Worm (Caenorhabditis elegans): ENCODE results near the gene F58F12.1.

Gene F58F12.1

DNA sequence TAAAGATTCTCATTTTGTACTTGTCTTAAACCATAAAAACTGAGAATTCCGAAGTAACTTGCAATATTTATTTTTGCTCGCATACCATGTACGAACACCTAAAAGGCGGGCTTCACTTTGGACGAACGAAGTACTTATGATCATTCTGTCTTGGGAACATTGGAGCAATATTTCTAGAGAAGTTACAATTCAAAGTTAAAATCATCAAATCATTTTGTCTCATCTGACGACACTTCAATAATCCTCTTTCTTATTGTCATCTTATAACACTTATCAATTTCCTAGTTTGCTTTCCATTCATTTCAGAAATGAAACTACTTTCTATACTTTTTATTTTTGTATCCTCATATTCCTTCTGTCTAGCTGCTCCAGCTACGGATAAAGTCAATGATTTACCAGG, 16.7 kb upstream of the F58F12.1 start, which contains the start of gene ctsa-4.1:
Gene ctsa-4.1 (plus strand): TSS at position 301 of the 400 bp plus-strand sequence.
- TF ChIP-seq efl-1 (optimal IDR thresholded peaks at IDR 0.05) (no peak), efl-1 (GFP tag; optimal IDR thresholded peaks at IDR 0.05 in 1 of 2) (peak in 1 of 2 experiments; percentile 24), nhr-237 (tag; optimal IDR thresholded peaks at IDR 0.05) (no peak)

DNA sequence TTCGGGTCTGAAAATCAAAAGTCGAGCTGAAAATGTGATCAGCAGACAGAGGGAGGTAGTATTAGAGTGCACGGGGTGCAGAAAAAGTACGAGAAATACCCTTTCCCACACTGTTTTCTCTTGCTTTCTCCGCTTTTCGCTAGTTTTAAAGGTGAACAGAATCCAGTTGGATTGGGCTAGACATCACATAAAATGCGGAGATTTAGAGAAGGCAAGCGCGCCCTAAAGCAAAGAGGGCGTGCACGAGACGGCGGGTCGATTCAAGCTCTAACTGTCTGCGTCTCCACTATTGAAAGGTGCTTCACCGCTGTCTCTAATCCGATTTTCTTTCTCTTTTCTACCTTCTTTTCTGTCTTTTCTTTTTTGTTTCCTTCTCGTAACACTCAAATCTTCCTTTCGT, 13.3 kb upstream of the F58F12.1 start:
- no peak for TF ChIP-seq lin-39 (tag; optimal IDR thresholded peaks at IDR 0.05)
- TF ChIP-seq unc-30 (tag; optimal IDR thresholded peaks at IDR 0.05), result no peak
- peak; percentile 85 for TF ChIP-seq skn-1 (tag; optimal IDR thresholded peaks at IDR 0.05)
- TF ChIP-seq hpl-2 (GFP tag; optimal IDR thresholded peaks at IDR 0.05), result peak; percentile 20
- peak; percentile 67 to 79 (median 78) for TF ChIP-seq dpl-1 (GFP tag; optimal IDR thresholded peaks at IDR 0.05)
- TF ChIP-seq lin-35 (GFP tag; optimal IDR thresholded peaks at IDR 0.05), result peak; percentile 85 to 87
- TF ChIP-seq hlh-4 (tag; optimal IDR thresholded peaks at IDR 0.05), result no peak
- 0 out of 2 replicates have a peak, but pooled peaks have one; percentile 16 for TF ChIP-seq ceh-88 (GFP tag; IDR thresholded peaks at IDR 0.05)
- TF ChIP-seq efl-1 (optimal IDR thresholded peaks at IDR 0.05), result peak; percentile 84 to 90
- peak; percentile 71 to 97 for TF ChIP-seq efl-1 (GFP tag; optimal IDR thresholded peaks at IDR 0.05 in 1 of 2)
- no peak for TF ChIP-seq ces-1 (GFP tag; optimal IDR thresholded peaks at IDR 0.05)
- peak; percentile 62 for TF ChIP-seq egl-13 (tag; optimal IDR thresholded peaks at IDR 0.05)
- TF ChIP-seq pag-3 (tag; optimal IDR thresholded peaks at IDR 0.05; ENCODE audit: borderline replicate concordance, insufficient read depth), result no peak
- no peak for TF ChIP-seq hlh-17 (GFP tag; optimal IDR thresholded peaks at IDR 0.05; ENCODE audit: borderline replicate concordance)
- TF ChIP-seq ceh-8 (GFP tag; optimal IDR thresholded peaks at IDR 0.05), result peak; percentile 29
- TF ChIP-seq Y116A8C.19 (tag; optimal IDR thresholded peaks at IDR 0.05; ENCODE audit: borderline replicate concordance), result no peak
- peak; percentile 45; the same call in 1 of the 2 replicates for TF ChIP-seq grh-1 (GFP tag; IDR thresholded peaks at IDR 0.05)
- TF ChIP-seq C16A3.4 (tag; optimal IDR thresholded peaks at IDR 0.05), result peak; percentile 81
- peak; percentile 47 for TF ChIP-seq F16B12.6 (tag; optimal IDR thresholded peaks at IDR 0.05)
- TF ChIP-seq elt-3 (tag; optimal IDR thresholded peaks at IDR 0.05), result peak in 2 of 6 experiments; percentile 57 to 81
- TF ChIP-seq swsn-7 (tag; optimal IDR thresholded peaks at IDR 0.05), result peak; percentile 87
- no peak for TF ChIP-seq C34B4.2 (tag; optimal IDR thresholded peaks at IDR 0.05)
- TF ChIP-seq unc-130 (tag; optimal IDR thresholded peaks at IDR 0.05), result peak; percentile 84
- TF ChIP-seq blmp-1 (tag; optimal IDR thresholded peaks at IDR 0.05), result peak; percentile 97
- no peak for TF ChIP-seq nhr-76 (tag; optimal IDR thresholded peaks at IDR 0.05)
- peak; percentile 65 for TF ChIP-seq irx-1 (tag; optimal IDR thresholded peaks at IDR 0.05)
- TF ChIP-seq nhr-84 (tag; optimal IDR thresholded peaks at IDR 0.05), result no peak
- peak; percentile 73 for TF ChIP-seq nhr-77 (tag; optimal IDR thresholded peaks at IDR 0.05)
- TF ChIP-seq ama-1 (optimal IDR thresholded peaks at IDR 0.05), result no peak
- TF ChIP-seq snpc-4 (tag; optimal IDR thresholded peaks at IDR 0.05), result peak; percentile 50
- TF ChIP-seq lin-14 (GFP tag; optimal IDR thresholded peaks at IDR 0.05), result peak; percentile 96
- peak; percentile 21 for TF ChIP-seq fkh-4 (tag; optimal IDR thresholded peaks at IDR 0.05; ENCODE audit: borderline replicate concordance)
- TF ChIP-seq C04F5.9 (tag; optimal IDR thresholded peaks at IDR 0.05), result no peak
- no peak for TF ChIP-seq ceh-63 (GFP tag; optimal IDR thresholded peaks at IDR 0.05)
- peak; percentile 12 for TF ChIP-seq aly-2 (tag; optimal IDR thresholded peaks at IDR 0.05)
- peak; percentile 87 for TF ChIP-seq tbx-2 (tag; optimal IDR thresholded peaks at IDR 0.05)
- peak; percentile 72 for TF ChIP-seq ztf-4 (tag; optimal IDR thresholded peaks at IDR 0.05)
- TF ChIP-seq mdl-1 (tag; optimal IDR thresholded peaks at IDR 0.05), result peak; percentile 45 to 97
- TF ChIP-seq fkh-8 (tag; optimal IDR thresholded peaks at IDR 0.05), result peak; percentile 88
- TF ChIP-seq nhr-237 (tag; optimal IDR thresholded peaks at IDR 0.05), result peak; percentile 20
- peak; percentile 88 for TF ChIP-seq nhr-47 (tag; optimal IDR thresholded peaks at IDR 0.05)
- TF ChIP-seq mab-9 (GFP tag; IDR thresholded peaks at IDR 0.05), result 0 out of 2 replicates have a peak, but pooled peaks have one; percentile 34
- TF ChIP-seq nhr-19 (GFP tag; conservative IDR thresholded peaks at IDR 0.05), result peak; percentile 84
- no peak for TF ChIP-seq pax-3 (tag; optimal IDR thresholded peaks at IDR 0.05)
- TF ChIP-seq sup-37 (GFP tag; optimal IDR thresholded peaks at IDR 0.05), result no peak
- peak; percentile 92 for TF ChIP-seq nhr-71 (tag; optimal IDR thresholded peaks at IDR 0.05)
- TF ChIP-seq nhr-11 (tag; optimal IDR thresholded peaks at IDR 0.05), result no peak
- peak; percentile 76 for TF ChIP-seq dsc-1 (tag; optimal IDR thresholded peaks at IDR 0.05)
- TF ChIP-seq snu-23 (GFP tag; optimal IDR thresholded peaks at IDR 0.05), result peak; percentile 94
- no peak for TF ChIP-seq pqm-1 (tag; optimal IDR thresholded peaks at IDR 0.05)

Measured in whole organism, L1 larva.